Fruit fly (Drosophila melanogaster) whole organism, adult: Measurements from ENCODE around the gene ApepP.
A peak's percentile ranks its signal among the peaks of the same experiment; 100 is the strongest.

Source experiments
- CG11617 ChIP-seq: fragments of 200-800 bp; sonication (Bioruptor generic); optimal IDR thresholded peaks from 2 replicates; lab custom pipeline; 2017; ENCODE audit warnings: mild to moderate bottlenecking, missing biosample characterization, missing genetic modification reagents, missing genetic modification characterization
- CG12768 ChIP-seq: fragments of 200-800 bp; sonication (Bioruptor generic); optimal IDR thresholded peaks from 2 replicates; lab custom pipeline; 2017; ENCODE audit warnings: missing biosample characterization, missing genetic modification characterization, mild to moderate bottlenecking, moderate library complexity, missing genetic modification reagents
- CG14711 ChIP-seq: fragments of 200-800 bp; sonication (Bioruptor generic); optimal IDR thresholded peaks from 2 replicates; lab custom pipeline; 2018; ENCODE audit warnings: missing biosample characterization, mild to moderate bottlenecking, missing genetic modification characterization, moderate library complexity
- CG7045 ChIP-seq: fragments of 200-800 bp; sonication (Bioruptor generic); optimal IDR thresholded peaks from 2 replicates; lab custom pipeline; 2017; ENCODE audit warnings: missing biosample characterization, mild to moderate bottlenecking, missing genetic modification characterization
- CG7101 ChIP-seq: fragments of 200-800 bp; sonication (Bioruptor generic); optimal IDR thresholded peaks from 2 replicates; lab custom pipeline; 2018; ENCODE audit warnings: missing biosample characterization, mild to moderate bottlenecking, missing genetic modification characterization, moderate library complexity
- Crg-1 ChIP-seq: fragments of 200-800 bp; sonication (Bioruptor generic); optimal IDR thresholded peaks from 2 replicates; lab custom pipeline; 2016; ENCODE audit warnings: missing biosample characterization, missing genetic modification characterization
- Hr96 ChIP-seq: fragments of 200-800 bp; sonication (Bioruptor generic); optimal IDR thresholded peaks from 2 replicates; lab custom pipeline; 2016; ENCODE audit warnings: missing biosample characterization, missing genetic modification characterization
- Mnt ChIP-seq: fragments of 200-800 bp; sonication (Bioruptor generic); optimal IDR thresholded peaks from 2 replicates; lab custom pipeline; 2016; ENCODE audit warnings: missing biosample characterization, mild to moderate bottlenecking, missing genetic modification characterization
- bab1 ChIP-seq: fragments of 200-800 bp; sonication (Bioruptor generic); optimal IDR thresholded peaks from 3 replicates; lab custom pipeline; 2019; ENCODE audit warnings: missing biosample characterization, mild to moderate bottlenecking, missing genetic modification characterization, moderate library complexity
- cic ChIP-seq: fragments of 200-800 bp; sonication (Bioruptor generic); optimal IDR thresholded peaks from 2 replicates; lab custom pipeline; 2017; ENCODE audit warnings: missing biosample characterization, mild to moderate bottlenecking, missing genetic modification characterization, moderate library complexity
- kay ChIP-seq: fragments of 200-800 bp; sonication (Bioruptor generic); peaks from one replicate; lab custom pipeline; 2016; ENCODE audit warnings: missing biosample characterization, missing genetic modification characterization, borderline replicate concordance
- ovo ChIP-seq: fragments of 200-800 bp; sonication (Bioruptor generic); optimal IDR thresholded peaks from 2 replicates; lab custom pipeline; 2016; ENCODE audit warnings: missing biosample characterization, missing genetic modification characterization
- pad ChIP-seq: fragments of 200-800 bp; sonication (Bioruptor generic); optimal IDR thresholded peaks from 3 replicates; lab custom pipeline; 2017; ENCODE audit warnings: missing biosample characterization, missing genetic modification characterization, mild to moderate bottlenecking, moderate library complexity, missing genetic modification reagents
- tj ChIP-seq: fragments of 200-800 bp; sonication (Bioruptor generic); optimal IDR thresholded peaks from 3 replicates; lab custom pipeline; 2017; ENCODE audit warnings: missing biosample characterization, mild to moderate bottlenecking, missing genetic modification characterization, moderate library complexity

DNA sequence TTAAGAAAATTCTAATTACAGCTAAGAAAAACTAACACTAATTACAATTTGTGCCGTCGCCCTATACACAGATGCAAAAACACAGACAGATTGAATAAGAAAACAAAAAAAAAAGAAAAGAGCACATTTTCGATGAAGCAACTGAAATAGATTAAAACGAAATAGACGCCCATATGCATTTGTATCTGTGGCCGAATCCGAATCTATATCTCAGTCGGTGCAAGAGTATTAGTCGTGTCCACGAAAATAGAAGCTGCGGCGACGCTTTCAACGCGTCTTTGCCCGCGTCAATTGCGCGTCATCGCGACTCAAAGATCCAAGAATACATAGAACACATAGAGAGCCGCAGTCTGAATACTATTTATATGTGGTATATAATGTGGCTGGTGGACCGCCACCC is 35.3 kb downstream of the ApepP start:
- TF ChIP-seq tj (GFP tag; lab: Kevin White, UChicago) (no peak), ovo (no peak), Mnt (GFP tag; lab: Kevin White, UChicago) (no peak), kay (GFP tag; lab: Kevin White, UChicago) (peak; percentile 54), CG12768 (GFP tag; lab: Kevin White, UChicago) (no peak), CG14711 (tag; lab: Kevin White, UChicago) (no peak), CG11617 (GFP tag; lab: Kevin White, UChicago) (no peak), CG7101 (tag; lab: Kevin White, UChicago) (no peak), CG7045 (no peak), Crg-1 (GFP tag; lab: Kevin White, UChicago) (no peak), cic (no peak), Hr96 (GFP tag; lab: Kevin White, UChicago) (no peak), pad (GFP tag; lab: Kevin White, UChicago) (no peak), bab1 (no peak)
